Worm (Caenorhabditis elegans) whole organism, L2 larva: ENCODE data around the gene myo-5.

Experiments
- Y55F3AM.14 ChIP-seq: fragments of 200-800 bp; sonication (Bioruptor generic); optimal IDR thresholded peaks from 2 replicates; lab custom pipeline; 2018; ENCODE audit warnings: mild to moderate bottlenecking, missing genetic modification characterization, missing compliant biosample characterization
- alr-1 ChIP-seq: fragments of 150-350 bp; optimal IDR thresholded peaks from 2 replicates; lab custom pipeline; 2014; ENCODE audit warnings: missing biosample characterization, missing genetic modification characterization
- aly-2 ChIP-seq: fragments of 150-350 bp; optimal IDR thresholded peaks from 2 replicates; lab custom pipeline; 2014; ENCODE audit warnings: missing biosample characterization, missing genetic modification characterization
- ceh-82 ChIP-seq: fragments of 150-350 bp; optimal IDR thresholded peaks from 2 replicates; lab custom pipeline; 2014; ENCODE audit warnings: missing biosample characterization, missing genetic modification characterization
- lin-13 ChIP-seq: fragments of 150-350 bp; optimal IDR thresholded peaks from 2 replicates; lab custom pipeline; 2014; ENCODE audit warnings: missing biosample characterization, missing genetic modification reagents, missing genetic modification characterization
- nhr-10 ChIP-seq: sonication (generic microtip); optimal IDR thresholded peaks from 2 replicates; lab custom pipeline; 2017; ENCODE audit warnings: missing biosample characterization, missing genetic modification characterization
- nhr-25 ChIP-seq: fragments of 150-350 bp; sonication (generic microtip); optimal IDR thresholded peaks from 3 replicates; lab custom pipeline; 2014; ENCODE audit warnings: missing biosample characterization, missing genetic modification characterization
- nhr-77 ChIP-seq: fragments of 150-350 bp; optimal IDR thresholded peaks from 2 replicates; lab custom pipeline; 2014; ENCODE audit warnings: missing biosample characterization, missing genetic modification characterization
- sem-4 ChIP-seq: fragments of 150-350 bp; optimal IDR thresholded peaks from 2 replicates; lab custom pipeline; 2014; ENCODE audit warnings: missing biosample characterization, missing genetic modification reagents, missing genetic modification characterization
- skn-1 ChIP-seq: sonication (generic microtip); optimal IDR thresholded peaks from 2 replicates; lab custom pipeline; 2017; ENCODE audit warnings: missing biosample characterization, missing genetic modification characterization
- unc-39 ChIP-seq: fragments of 150-350 bp; optimal IDR thresholded peaks from 2 replicates; lab custom pipeline; 2014; ENCODE audit warnings: missing biosample characterization, missing genetic modification characterization
- unc-62 ChIP-seq: fragments of 150-350 bp; optimal IDR thresholded peaks from 2 replicates; lab custom pipeline; 2014; ENCODE audit warnings: missing biosample characterization, missing genetic modification reagents, missing genetic modification characterization
- ztf-11 ChIP-seq: sonication (generic microtip); optimal IDR thresholded peaks from 2 replicates; lab custom pipeline; 2017; ENCODE audit warnings: missing biosample characterization, missing genetic modification characterization

DNA sequence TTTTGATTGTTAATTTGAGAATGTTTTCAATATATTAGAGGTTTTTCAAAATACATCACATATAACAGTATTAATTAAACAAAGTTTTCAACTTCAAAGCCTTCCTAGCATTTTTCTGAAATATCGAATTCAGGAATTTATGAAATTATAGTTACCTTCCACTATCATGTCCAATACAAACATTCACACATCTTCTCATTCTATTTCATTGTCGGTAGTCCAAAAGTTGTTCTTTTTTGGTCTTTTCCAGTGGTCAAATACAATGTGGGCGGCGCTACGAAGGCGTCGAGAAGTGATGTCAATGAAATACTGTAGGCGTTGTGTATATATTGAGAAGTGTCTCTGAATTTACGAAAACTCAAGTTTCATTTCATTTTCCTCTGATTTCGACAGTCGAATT, 33.1 kb upstream of the myo-5 start, which contains the start of gene catp-3:
- TF ChIP-seq unc-39 (tag; lab: Kevin White, UChicago): no peak
- TF ChIP-seq nhr-10 (tag; lab: Kevin White, UChicago): no peak
- no peak for TF ChIP-seq unc-62 (GFP tag; lab: Kevin White, UChicago)
- TF ChIP-seq sem-4 (tag; lab: Kevin White, UChicago): no peak
- no peak for TF ChIP-seq ceh-82 (tag; lab: Kevin White, UChicago)
- no peak for TF ChIP-seq skn-1 (tag; lab: Kevin White, UChicago)
- TF ChIP-seq aly-2 (tag; lab: Kevin White, UChicago): no peak
- no peak for TF ChIP-seq ztf-11 (tag; lab: Kevin White, UChicago)
- no peak for TF ChIP-seq nhr-77 (tag; lab: Kevin White, UChicago)
- no peak for TF ChIP-seq alr-1 (tag; lab: Kevin White, UChicago)
- TF ChIP-seq nhr-25: no peak
- no peak for TF ChIP-seq lin-13 (GFP tag; lab: Kevin White, UChicago)
- TF ChIP-seq Y55F3AM.14 (GFP tag; lab: Kevin White, UChicago): no peak
